Fruit fly (Drosophila melanogaster): ENCODE results near the gene CG46412.

DNA sequence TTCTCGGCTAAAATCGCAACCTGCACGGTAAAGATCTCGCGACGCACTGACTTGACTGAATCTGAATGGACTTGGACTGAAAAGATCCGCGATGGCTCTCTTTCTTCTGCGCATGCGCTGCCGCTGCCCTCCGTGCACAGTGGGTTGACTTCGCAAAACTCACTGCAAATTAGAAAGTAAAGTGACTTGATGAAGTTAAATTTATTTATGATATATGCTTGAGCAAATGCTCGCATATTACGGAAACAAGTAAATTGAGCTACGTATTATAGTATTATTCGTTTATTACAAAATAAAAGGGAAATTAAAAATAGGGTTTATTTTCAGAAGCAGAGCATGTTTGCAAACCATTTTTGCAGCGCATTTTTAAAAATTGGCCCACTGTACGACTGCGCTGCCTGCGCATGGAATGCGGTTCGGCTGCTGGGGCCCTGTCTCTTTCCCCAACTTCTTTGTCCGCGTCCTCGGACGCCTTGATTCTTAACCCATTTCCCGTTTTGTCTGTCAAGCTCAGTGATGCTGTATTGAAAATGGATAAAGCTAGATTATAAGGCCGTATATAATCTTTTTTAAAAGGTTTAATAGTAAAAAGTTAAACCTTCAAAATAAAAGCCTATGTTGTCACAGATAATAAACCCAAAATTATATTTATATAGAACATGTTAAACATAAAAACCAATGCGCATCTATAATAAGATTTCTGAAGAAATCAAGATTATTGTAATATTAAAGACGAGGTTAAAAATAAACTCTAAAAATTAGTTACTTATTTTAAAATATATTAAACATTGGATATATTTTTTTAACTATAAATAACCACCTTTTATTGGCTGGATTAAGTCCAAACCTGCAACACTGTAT lies 24.1 kb upstream of the CG46412 start, which contains the start of gene rt:
- TF ChIP-seq CTCF (optimal IDR thresholded peaks at IDR 0.05) (no peak), CG8478 (optimal IDR thresholded peaks at IDR 0.05) (no peak)
